In genomic region chr2L:12353926-12354325, dm6 we compare ENCODE assay signal across 3 fruit fly cellular contexts.
TF ChIP-seq lines count a peak whose summit lies in the region.

No protein-coding gene starts in this region.

- TF ChIP-seq CTCF in whole organism, embryonic (GFP tag; optimal IDR thresholded peaks at IDR 0.05; lab: Kevin White, UChicago): no peak

TF ChIP-seq in whole organism, adult, 20 proteins besides CTCF, POLR2A, EP300 and RAD21:
- no peak for TF ChIP-seq Clk (GFP tag; optimal IDR thresholded peaks at IDR 0.05; lab: Kevin White, UChicago)
- TF ChIP-seq kay (GFP tag; lab: Kevin White, UChicago; ENCODE audit: borderline replicate concordance): peak; percentile 47

TF ChIP-seq in whole organism, embryonic, 481 proteins besides CTCF, POLR2A, EP300 and RAD21 (continues in another document):
- TF ChIP-seq CG15269 (tag; optimal IDR thresholded peaks at IDR 0.05; lab: Kevin White, UChicago) (no peak), CG17612 (GFP tag; IDR thresholded peaks at IDR 0.05; lab: Robert Waterston, UW) (no peak), Dbx (GFP tag; IDR thresholded peaks at IDR 0.05; lab: Robert Waterston, UW) (0 out of 3 replicates have a peak, but pooled peaks have one; percentile 43), bsh (GFP tag; optimal IDR thresholded peaks at IDR 0.05; lab: Kevin White, UChicago) (no peak), CG4282 (GFP tag; optimal IDR thresholded peaks at IDR 0.05; lab: Kevin White, UChicago) (no peak), Elba2 (GFP tag; optimal IDR thresholded peaks at IDR 0.05; lab: Kevin White, UChicago) (no peak), CG2120 (GFP tag; optimal IDR thresholded peaks at IDR 0.05; lab: Kevin White, UChicago) (peak; percentile 9), eyg (GFP tag; optimal IDR thresholded peaks at IDR 0.05; lab: Kevin White, UChicago) (no peak), CG1603 (tag; optimal IDR thresholded peaks at IDR 0.05; lab: Kevin White, UChicago) (peak; percentile 14), gcm2 (GFP tag; optimal IDR thresholded peaks at IDR 0.05; lab: Kevin White, UChicago) (no peak), Dad (GFP tag; optimal IDR thresholded peaks at IDR 0.05; lab: Kevin White, UChicago) (no peak), ranshi (GFP tag; IDR thresholded peaks at IDR 0.05; lab: Robert Waterston, UW) (0 out of 2 replicates have a peak, but pooled peaks have one; percentile 23), CG7271 (tag; optimal IDR thresholded peaks at IDR 0.05; lab: Kevin White, UChicago) (no peak), unc-4 (GFP tag; IDR thresholded peaks at IDR 0.05; lab: Robert Waterston, UW; ENCODE audit: partially characterized antibody) (no peak), CG6791 (GFP tag; IDR thresholded peaks at IDR 0.05; lab: Robert Waterston, UW; ENCODE audit: partially characterized antibody) (no peak), CG17802 (tag; optimal IDR thresholded peaks at IDR 0.05; lab: Kevin White, UChicago) (no peak), Hr51 (GFP tag; optimal IDR thresholded peaks at IDR 0.05; lab: Kevin White, UChicago) (peak in 1 of 2 experiments; percentile 36), CG15601 (tag; optimal IDR thresholded peaks at IDR 0.05; lab: Kevin White, UChicago) (no peak), stc (GFP tag; IDR thresholded peaks at IDR 0.05; lab: Robert Waterston, UW) (no peak), CG11093 (GFP tag; IDR thresholded peaks at IDR 0.05; lab: Robert Waterston, UW) (no peak), Oli (tag; optimal IDR thresholded peaks at IDR 0.05; lab: Kevin White, UChicago) (peak; percentile 39), Atf6 (GFP tag; IDR thresholded peaks at IDR 0.05; lab: Robert Waterston, UW) (no peak), kah (GFP tag; optimal IDR thresholded peaks at IDR 0.05; lab: Kevin White, UChicago) (no peak), lab (GFP tag; optimal IDR thresholded peaks at IDR 0.05; lab: Kevin White, UChicago) (peak; percentile 49), CG12942 (GFP tag; optimal IDR thresholded peaks at IDR 0.05; lab: Kevin White, UChicago) (no peak), CG6765 (GFP tag; optimal IDR thresholded peaks at IDR 0.05; lab: Kevin White, UChicago) (no peak), CG30020 (tag; optimal IDR thresholded peaks at IDR 0.05; lab: Kevin White, UChicago) (no peak), dmrt99B (tag; optimal IDR thresholded peaks at IDR 0.05; lab: Kevin White, UChicago) (peak; percentile 42), nerfin-2 (GFP tag; IDR thresholded peaks at IDR 0.05; lab: Robert Waterston, UW; ENCODE audit: partially characterized antibody) (no peak), Sox102F (GFP tag; optimal IDR thresholded peaks at IDR 0.05; lab: Kevin White, UChicago) (peak; percentile 1), bab2 (GFP tag; optimal IDR thresholded peaks at IDR 0.05; lab: Kevin White, UChicago) (no peak), CG12659 (GFP tag; optimal IDR thresholded peaks at IDR 0.05; lab: Kevin White, UChicago) (no peak), Blimp-1 (GFP tag; optimal IDR thresholded peaks at IDR 0.05; lab: Kevin White, UChicago) (no peak), HHEX (GFP tag; optimal IDR thresholded peaks at IDR 0.05; lab: Kevin White, UChicago) (peak; percentile 13), gfzf (GFP tag; optimal IDR thresholded peaks at IDR 0.05; lab: Kevin White, UChicago) (no peak), lmd (GFP tag; IDR thresholded peaks at IDR 0.05; lab: Robert Waterston, UW) (peak; percentile 10; the same call in 1 of the 2 replicates), dati (GFP tag; IDR thresholded peaks at IDR 0.05; lab: Robert Waterston, UW) (no peak), Tbp (GFP tag; optimal IDR thresholded peaks at IDR 0.05; lab: Kevin White, UChicago) (no peak), CG1024 (GFP tag; IDR thresholded peaks at IDR 0.05; lab: Robert Waterston, UW) (no peak), CG3281 (GFP tag; optimal IDR thresholded peaks at IDR 0.05; lab: Kevin White, UChicago) (peak; percentile 18), CG9797 (GFP tag; optimal IDR thresholded peaks at IDR 0.05; lab: Kevin White, UChicago) (no peak), CG2875 (GFP tag; optimal IDR thresholded peaks at IDR 0.05; lab: Kevin White, UChicago) (no peak), D19A (tag; optimal IDR thresholded peaks at IDR 0.05; lab: Kevin White, UChicago) (no peak), D19B (GFP tag; optimal IDR thresholded peaks at IDR 0.05; lab: Kevin White, UChicago) (no peak), CG14667 (GFP tag; IDR thresholded peaks at IDR 0.05; lab: Robert Waterston, UW) (no peak)

TF ChIP-seq in whole organism, prepupa, 60 proteins besides CTCF, POLR2A, EP300 and RAD21:
- no peak for TF ChIP-seq CG3919 (GFP tag; optimal IDR thresholded peaks at IDR 0.05; lab: Kevin White, UChicago)
- TF ChIP-seq fkh (GFP tag; optimal IDR thresholded peaks at IDR 0.05; lab: Kevin White, UChicago): no peak
- TF ChIP-seq CG6163 (GFP tag; IDR thresholded peaks at IDR 0.05; lab: Robert Waterston, UW): 0 out of 3 replicates have a peak, but pooled peaks have one; percentile 26
